Worm (Caenorhabditis elegans): ENCODE results near the gene K03H6.5.

The K03H6.5 gene

DNA sequence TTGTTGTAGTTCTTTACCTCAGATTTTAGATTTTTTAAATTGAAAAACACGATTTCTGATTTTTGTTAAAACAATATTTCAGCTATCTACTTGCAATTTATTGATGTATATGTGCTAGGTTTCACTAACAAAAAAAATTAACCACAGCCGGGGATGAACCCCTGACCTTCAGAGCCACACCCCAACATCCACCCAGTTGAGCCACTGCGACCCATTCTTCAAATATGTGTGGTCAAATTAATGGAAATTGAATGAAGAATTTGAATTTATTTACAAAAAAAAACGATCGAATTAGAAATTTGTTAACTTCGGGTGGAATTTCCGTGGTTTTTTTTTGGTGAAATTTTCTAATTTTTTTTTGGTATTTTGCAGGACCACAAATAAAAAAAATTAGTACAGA is 57.6 kb downstream of the K03H6.5 start:
- TF ChIP-seq hpl-2 (GFP tag; optimal IDR thresholded peaks at IDR 0.05) = no peak
- no peak for TF ChIP-seq nhr-237 (tag; optimal IDR thresholded peaks at IDR 0.05)
- TF ChIP-seq mdl-1 (tag; optimal IDR thresholded peaks at IDR 0.05) = no peak

All from whole organism, L1 larva.